Fruit fly (Drosophila melanogaster) whole organism, prepupa: ENCODE measurements around the gene CG5913.

ENCODE experiments used
- Blimp-1 ChIP-seq: fragments of 200-800 bp; sonication (Bioruptor generic); optimal IDR thresholded peaks from 3 replicates; lab custom pipeline; 2017; ENCODE audit warnings: missing biosample characterization, missing genetic modification characterization, mild to moderate bottlenecking, moderate library complexity, missing genetic modification reagents
- CG10631 ChIP-seq: fragments of 200-800 bp; sonication (Bioruptor generic); optimal IDR thresholded peaks from 2 replicates; lab custom pipeline; 2016; ENCODE audit warnings: missing biosample characterization, missing genetic modification characterization
- CG11294 ChIP-seq: fragments of 200-800 bp; sonication (Bioruptor generic); IDR thresholded peaks from 2 replicates; pipeline ENCODE4 v1.3.6; 2022; ENCODE audit warnings: missing biosample characterization, missing genetic modification characterization
- CG11902 ChIP-seq: fragments of 200-800 bp; sonication (Bioruptor generic); optimal IDR thresholded peaks from 3 replicates; lab custom pipeline; 2016; ENCODE audit warnings: missing biosample characterization, missing genetic modification characterization
- CG1621 ChIP-seq: fragments of 200-800 bp; sonication (Bioruptor generic); optimal IDR thresholded peaks from 3 replicates; lab custom pipeline; 2018; ENCODE audit warnings: missing biosample characterization, mild to moderate bottlenecking, missing genetic modification characterization
- CG16779 ChIP-seq: fragments of 200-800 bp; sonication (Bioruptor generic); optimal IDR thresholded peaks from 3 replicates; lab custom pipeline; 2017; ENCODE audit warnings: missing biosample characterization, mild to moderate bottlenecking, missing genetic modification characterization
- CG3032 ChIP-seq: fragments of 200-800 bp; optimal IDR thresholded peaks from 2 replicates; lab custom pipeline; 2019; ENCODE audit warnings: missing biosample characterization, mild to moderate bottlenecking, missing genetic modification characterization, moderate library complexity
- CG31627 ChIP-seq: fragments of 200-800 bp; sonication (Bioruptor generic); optimal IDR thresholded peaks from 3 replicates; lab custom pipeline; 2016; ENCODE audit warnings: missing biosample characterization, missing genetic modification characterization
- CG32006 ChIP-seq: fragments of 200-800 bp; sonication (Bioruptor generic); optimal IDR thresholded peaks from 3 replicates; lab custom pipeline; 2017; ENCODE audit warnings: missing biosample characterization, mild to moderate bottlenecking, missing genetic modification characterization
- CG34406 ChIP-seq: fragments of 200-800 bp; sonication (Bioruptor generic); optimal IDR thresholded peaks from 3 replicates; lab custom pipeline; 2016; ENCODE audit warnings: missing biosample characterization, missing genetic modification characterization
- CG3919 ChIP-seq: fragments of 200-800 bp; sonication (Bioruptor generic); optimal IDR thresholded peaks from 3 replicates; lab custom pipeline; 2016; ENCODE audit warnings: missing biosample characterization, missing genetic modification characterization
- CG4318 ChIP-seq: fragments of 200-800 bp; sonication (Bioruptor generic); optimal IDR thresholded peaks from 3 replicates; lab custom pipeline; 2017; ENCODE audit warnings: missing biosample characterization, mild to moderate bottlenecking, missing genetic modification characterization
- CG6163 ChIP-seq: fragments of 200-800 bp; sonication (Bioruptor generic); IDR thresholded peaks from 3 replicates; pipeline ENCODE4 v1.3.6; 2022; ENCODE audit warnings: missing biosample characterization, missing genetic modification characterization
- CG6276 ChIP-seq: fragments of 200-800 bp; sonication (Bioruptor generic); optimal IDR thresholded peaks from 2 replicates; lab custom pipeline; 2017; ENCODE audit warnings: missing biosample characterization, mild to moderate bottlenecking, missing genetic modification characterization
- CG6792 ChIP-seq: fragments of 200-800 bp; sonication (Bioruptor generic); optimal IDR thresholded peaks from 3 replicates; lab custom pipeline; 2016; ENCODE audit warnings: missing biosample characterization, missing genetic modification characterization
- CG6808 ChIP-seq: fragments of 200-800 bp; sonication (Bioruptor generic); optimal IDR thresholded peaks from 3 replicates; lab custom pipeline; 2017; ENCODE audit warnings: missing biosample characterization, missing genetic modification characterization, mild to moderate bottlenecking, moderate library complexity, missing genetic modification reagents
- CG6854 ChIP-seq: fragments of 200-800 bp; sonication (Bioruptor generic); optimal IDR thresholded peaks from 2 replicates; lab custom pipeline; 2017; ENCODE audit warnings: missing biosample characterization, mild to moderate bottlenecking, missing genetic modification characterization
- CG7368 ChIP-seq: fragments of 200-800 bp; sonication (Bioruptor generic); optimal IDR thresholded peaks from 3 replicates; lab custom pipeline; 2016; ENCODE audit warnings: missing biosample characterization, missing genetic modification characterization
- CG8319 ChIP-seq: fragments of 200-800 bp; sonication (Bioruptor generic); optimal IDR thresholded peaks from 3 replicates; lab custom pipeline; 2016; ENCODE audit warnings: missing biosample characterization, missing genetic modification characterization
- Eip78C ChIP-seq: fragments of 200-800 bp; sonication (Bioruptor generic); peaks from one replicate; lab custom pipeline; 2016; ENCODE audit warnings: missing biosample characterization, missing genetic modification characterization
- Eip93F ChIP-seq: fragments of 200-800 bp; sonication (Bioruptor generic); optimal IDR thresholded peaks from 2 replicates; lab custom pipeline; 2016; ENCODE audit warnings: missing biosample characterization, mild to moderate bottlenecking, missing genetic modification characterization
- Ets96B ChIP-seq: fragments of 200-800 bp; optimal IDR thresholded peaks from 2 replicates; lab custom pipeline; 2019; ENCODE audit warnings: missing biosample characterization, mild to moderate bottlenecking, missing genetic modification characterization, moderate library complexity
- Gug ChIP-seq: fragments of 200-800 bp; sonication (Bioruptor generic); IDR thresholded peaks from 2 replicates; pipeline ENCODE4 v1.3.6; 2022; ENCODE audit warnings: missing biosample characterization, missing genetic modification characterization
- Hr38 ChIP-seq: sonication (Bioruptor generic); optimal IDR thresholded peaks from 2 replicates; lab custom pipeline; 2016; ENCODE audit warnings: missing biosample characterization, missing genetic modification characterization
- Hr39 ChIP-seq: fragments of 200-800 bp; sonication (Bioruptor generic); optimal IDR thresholded peaks from 2 replicates; lab custom pipeline; 2016; ENCODE audit warnings: missing biosample characterization, missing genetic modification characterization
- Hr4 ChIP-seq: fragments of 200-800 bp; sonication (Bioruptor generic); optimal IDR thresholded peaks from 3 replicates; lab custom pipeline; 2016; ENCODE audit warnings: missing biosample characterization, missing genetic modification characterization
- Lpt ChIP-seq: fragments of 200-800 bp; sonication (Bioruptor generic); optimal IDR thresholded peaks from 3 replicates; lab custom pipeline; 2016; ENCODE audit warnings: missing biosample characterization, missing genetic modification characterization
- Met ChIP-seq: fragments of 200-800 bp; sonication (Bioruptor generic); optimal IDR thresholded peaks from 3 replicates; lab custom pipeline; 2016; ENCODE audit warnings: missing biosample characterization, missing genetic modification characterization
- OdsH ChIP-seq: fragments of 200-800 bp; sonication (Bioruptor generic); optimal IDR thresholded peaks from 3 replicates; lab custom pipeline; 2016; ENCODE audit warnings: missing biosample characterization, missing genetic modification characterization
- Smox ChIP-seq: fragments of 200-800 bp; sonication (Bioruptor generic); optimal IDR thresholded peaks from 3 replicates; lab custom pipeline; 2016; ENCODE audit warnings: missing biosample characterization, missing genetic modification characterization
- Sox102F ChIP-seq: fragments of 200-800 bp; sonication (Bioruptor generic); optimal IDR thresholded peaks from 2 replicates; lab custom pipeline; 2016; ENCODE audit warnings: missing biosample characterization, mild to moderate bottlenecking, missing genetic modification characterization
- Sox14 ChIP-seq: fragments of 200-800 bp; sonication (Bioruptor generic); optimal IDR thresholded peaks from 3 replicates; lab custom pipeline; 2016; ENCODE audit warnings: missing biosample characterization, missing genetic modification characterization
- achi ChIP-seq: fragments of 200-800 bp; sonication (Bioruptor generic); optimal IDR thresholded peaks from 3 replicates; lab custom pipeline; 2016; ENCODE audit warnings: missing biosample characterization, missing genetic modification characterization
- acj6 ChIP-seq: fragments of 200-800 bp; sonication (Bioruptor generic); optimal IDR thresholded peaks from 3 replicates; lab custom pipeline; 2016; ENCODE audit warnings: missing biosample characterization, missing genetic modification characterization
- cyc ChIP-seq: fragments of 200-800 bp; sonication (Bioruptor generic); optimal IDR thresholded peaks from 3 replicates; lab custom pipeline; 2016; ENCODE audit warnings: missing biosample characterization, missing genetic modification characterization
- dsx ChIP-seq: fragments of 200-800 bp; optimal IDR thresholded peaks from 3 replicates; lab custom pipeline; 2019; ENCODE audit warnings: missing biosample characterization, mild to moderate bottlenecking, missing genetic modification characterization, moderate library complexity; ENCODE audit not compliant: poor library complexity, severe bottlenecking
- eg ChIP-seq: fragments of 200-800 bp; sonication (Bioruptor generic); IDR thresholded peaks from 3 replicates; pipeline ENCODE4 v1.3.6; 2022; ENCODE audit warnings: missing biosample characterization, missing genetic modification characterization
- esn ChIP-seq: fragments of 200-800 bp; sonication (Bioruptor generic); optimal IDR thresholded peaks from 2 replicates; lab custom pipeline; 2016; ENCODE audit warnings: missing biosample characterization, mild to moderate bottlenecking, missing genetic modification characterization, moderate library complexity
- fd59A ChIP-seq: fragments of 200-800 bp; sonication (Bioruptor generic); optimal IDR thresholded peaks from 2 replicates; lab custom pipeline; 2017; ENCODE audit warnings: missing biosample characterization, mild to moderate bottlenecking, missing genetic modification characterization, missing genetic modification reagents
- fd85E ChIP-seq: fragments of 200-800 bp; sonication (Bioruptor generic); optimal IDR thresholded peaks from 3 replicates; lab custom pipeline; 2016; ENCODE audit warnings: missing biosample characterization, missing genetic modification characterization
- lz ChIP-seq: fragments of 200-800 bp; sonication (Bioruptor generic); optimal IDR thresholded peaks from 3 replicates; lab custom pipeline; 2016; ENCODE audit warnings: missing biosample characterization, missing genetic modification characterization
- pdm3 ChIP-seq: fragments of 200-800 bp; sonication (Bioruptor generic); optimal IDR thresholded peaks from 3 replicates; lab custom pipeline; 2016; ENCODE audit warnings: missing biosample characterization, missing genetic modification characterization
- salr ChIP-seq, 2 experiments: fragments of 200-800 bp; sonication (Bioruptor generic); optimal IDR thresholded peaks; 3 replicates each; lab custom pipeline; 2016 to 2018; ENCODE audit warnings: missing biosample characterization in 2 of 2, missing genetic modification characterization in 2 of 2, mild to moderate bottlenecking in 1 of 2
- spab ChIP-seq: fragments of 200-800 bp; sonication (Bioruptor generic); optimal IDR thresholded peaks from 2 replicates; lab custom pipeline; 2017; ENCODE audit warnings: missing biosample characterization, mild to moderate bottlenecking, missing genetic modification characterization, missing genetic modification reagents
- ss ChIP-seq, 2 experiments: fragments of 200-800 bp; sonication (Bioruptor generic); optimal IDR thresholded peaks; 2 replicates in 1 of 2; 3 replicates in 1 of 2; lab custom pipeline; 2017 to 2018; ENCODE audit warnings: mild to moderate bottlenecking in 2 of 2, missing biosample characterization in 2 of 2, missing genetic modification characterization in 2 of 2, moderate library complexity in 1 of 2
- svp ChIP-seq: fragments of 200-800 bp; sonication (Bioruptor generic); peaks from one replicate; lab custom pipeline; 2016; ENCODE audit warnings: missing biosample characterization, missing genetic modification characterization
- topi ChIP-seq: fragments of 200-800 bp; sonication (Bioruptor generic); optimal IDR thresholded peaks from 3 replicates; lab custom pipeline; 2016; ENCODE audit warnings: missing biosample characterization, missing genetic modification characterization

The CG5913 gene

dm6 chr3R:25879324-25879766 is 13.9 kb upstream of the CG5913 start (continued):
- TF ChIP-seq spab (GFP tag; lab: Kevin White, UChicago) (no peak), CG6276 (peak; percentile 62), topi (GFP tag; lab: Kevin White, UChicago) (no peak), CG3919 (GFP tag; lab: Kevin White, UChicago) (peak; percentile 48), CG6808 (no peak), CG11294 (GFP tag; lab: Robert Waterston, UW) (0 out of 2 replicates have a peak, but pooled peaks have one; percentile 51), CG3032 (no peak)
- TF ChIP-seq, all 60 proteins: peak for 30

- TF ChIP-seq CG6163 (GFP tag; lab: Robert Waterston, UW): peak; percentile 18; the same call in 1 of the 3 replicates
- TF ChIP-seq Sox102F (GFP tag; lab: Kevin White, UChicago): no peak
- peak; percentile 15 for TF ChIP-seq pdm3 (GFP tag; lab: Kevin White, UChicago)
- TF ChIP-seq Blimp-1 (GFP tag; lab: Kevin White, UChicago): peak; percentile 14
- TF ChIP-seq CG32006 (GFP tag; lab: Kevin White, UChicago): peak; percentile 82
- TF ChIP-seq CG3032: peak; percentile 52
- TF ChIP-seq CG16779 (tag; lab: Kevin White, UChicago): no peak
- no peak for TF ChIP-seq fd59A (GFP tag; lab: Kevin White, UChicago)
- no peak for TF ChIP-seq eg (GFP tag; lab: Robert Waterston, UW)
- TF ChIP-seq Hr4 (GFP tag; lab: Kevin White, UChicago): peak; percentile 47
- no peak for TF ChIP-seq CG6808
- TF ChIP-seq CG3919 (GFP tag; lab: Kevin White, UChicago): peak; percentile 43
- peak; percentile 62 for TF ChIP-seq CG6792 (GFP tag; lab: Kevin White, UChicago)
- TF ChIP-seq salr (GFP tag; optimal IDR thresholded peaks at IDR 0.05; lab: Kevin White, UChicago): peak in 1 of 2 experiments; percentile 55
- TF ChIP-seq Ets96B (tag; lab: Kevin White, UChicago): peak; percentile 53
- peak; percentile 53 for TF ChIP-seq esn (GFP tag; lab: Kevin White, UChicago)
- TF ChIP-seq ss (GFP tag; optimal IDR thresholded peaks at IDR 0.05; lab: Kevin White, UChicago): peak; percentile 9 to 50
- TF ChIP-seq fd85E (GFP tag; lab: Kevin White, UChicago): no peak
- peak; percentile 39 for TF ChIP-seq CG31627
- peak; percentile 64 for TF ChIP-seq CG34406
- peak; percentile 66 for TF ChIP-seq CG10631 (GFP tag; lab: Kevin White, UChicago)
- peak; percentile 34 for TF ChIP-seq lz (GFP tag; lab: Kevin White, UChicago)
- no peak for TF ChIP-seq CG1621 (tag; lab: Kevin White, UChicago)
- TF ChIP-seq Eip78C (GFP tag; lab: Kevin White, UChicago): peak; percentile 76
- TF ChIP-seq Eip93F (GFP tag; lab: Kevin White, UChicago): no peak
- peak; percentile 55 for TF ChIP-seq svp (GFP tag; lab: Kevin White, UChicago)
- peak; percentile 50 for TF ChIP-seq topi (GFP tag; lab: Kevin White, UChicago)
- TF ChIP-seq Smox (GFP tag; lab: Kevin White, UChicago): peak; percentile 3
- peak; percentile 52 for TF ChIP-seq Lpt (GFP tag; lab: Kevin White, UChicago)
- TF ChIP-seq Sox14 (GFP tag; lab: Kevin White, UChicago): no peak
- peak; percentile 35 for TF ChIP-seq Met (GFP tag; lab: Kevin White, UChicago)
- peak; percentile 23 for TF ChIP-seq spab (GFP tag; lab: Kevin White, UChicago)
- TF ChIP-seq Hr38 (GFP tag; lab: Kevin White, UChicago): no peak
- peak; percentile 9 for TF ChIP-seq dsx (GFP tag; lab: Kevin White, UChicago)
- TF ChIP-seq Hr39 (GFP tag; lab: Kevin White, UChicago): peak; percentile 28
- TF ChIP-seq OdsH (GFP tag; lab: Kevin White, UChicago): peak; percentile 41
- peak; percentile 63 for TF ChIP-seq achi (GFP tag; lab: Kevin White, UChicago)
- no peak for TF ChIP-seq CG8319 (GFP tag; lab: Kevin White, UChicago)
- no peak for TF ChIP-seq CG6854 (GFP tag; lab: Kevin White, UChicago)
- peak; percentile 21 for TF ChIP-seq CG6276
- peak; percentile 42 for TF ChIP-seq CG4318
- TF ChIP-seq acj6: peak; percentile 24
- TF ChIP-seq CG11902 (GFP tag; lab: Kevin White, UChicago): no peak
- peak; percentile 14 for TF ChIP-seq cyc
- TF ChIP-seq CG7368 (GFP tag; lab: Kevin White, UChicago): peak; percentile 24
- peak; percentile 11; the same call in 1 of the 2 replicates for TF ChIP-seq Gug (GFP tag; lab: Robert Waterston, UW)
Measured at dm6 chr3R:25880198-25880970, 12.9 kb upstream of the CG5913 start.
